Worm (Caenorhabditis elegans) whole organism, late embryonic: ENCODE measurements around the gene nhr-186.

Experiments
- C38D4.7 ChIP-seq: fragments of 200-800 bp; sonication (Bioruptor generic); optimal IDR thresholded peaks from 2 replicates; lab custom pipeline; 2018; ENCODE audit warnings: mild to moderate bottlenecking, missing genetic modification characterization, moderate library complexity, missing compliant biosample characterization
- F13H6.1 ChIP-seq: sonication (generic microtip); optimal IDR thresholded peaks from 2 replicates; lab custom pipeline; 2016; ENCODE audit warnings: missing genetic modification characterization, missing compliant biosample characterization
- K09A11.1 ChIP-seq: sonication (generic microtip); optimal IDR thresholded peaks from 2 replicates; lab custom pipeline; 2017; ENCODE audit warnings: antibody characterized with exemption, mild to moderate bottlenecking, missing genetic modification characterization, missing compliant biosample characterization; ENCODE audit not compliant: insufficient read depth
- T23F11.4 ChIP-seq: fragments of 200-800 bp; sonication (Bioruptor generic); optimal IDR thresholded peaks from 2 replicates; lab custom pipeline; 2018; ENCODE audit warnings: mild to moderate bottlenecking, missing genetic modification characterization, missing compliant biosample characterization
- Y22D7AL.16 ChIP-seq: sonication (generic microtip); optimal IDR thresholded peaks from 2 replicates; lab custom pipeline; 2016; ENCODE audit warnings: missing genetic modification characterization, missing compliant biosample characterization
- ama-1 ChIP-seq: fragments of 150-350 bp; optimal IDR thresholded peaks from 2 replicates; lab custom pipeline; 2014
- ceh-14 ChIP-seq: sonication (generic microtip); optimal IDR thresholded peaks from 2 replicates; lab custom pipeline; 2016; ENCODE audit warnings: missing genotype, missing genetic modification characterization, missing compliant biosample characterization
- ceh-19 ChIP-seq: fragments of 200-800 bp; sonication (Bioruptor generic); optimal IDR thresholded peaks from 2 replicates; lab custom pipeline; 2018; ENCODE audit warnings: mild to moderate bottlenecking, missing genetic modification characterization, missing compliant biosample characterization
- ceh-2 ChIP-seq: sonication (generic microtip); optimal IDR thresholded peaks from 2 replicates; lab custom pipeline; 2016; ENCODE audit warnings: missing genotype, missing genetic modification characterization, missing compliant biosample characterization
- ceh-45 ChIP-seq: fragments of 200-800 bp; sonication (Bioruptor generic); IDR thresholded peaks from 2 replicates; pipeline ENCODE4 v1.3.6; 2022; ENCODE audit warnings: missing genetic modification reagents, missing genetic modification characterization, missing compliant biosample characterization
- ceh-48 ChIP-seq: sonication (generic microtip); optimal IDR thresholded peaks from 2 replicates; lab custom pipeline; 2016; ENCODE audit warnings: missing genetic modification characterization, inconsistent platforms, missing compliant biosample characterization
- ceh-6 ChIP-seq: fragments of 200-800 bp; sonication (Bioruptor generic); optimal IDR thresholded peaks from 2 replicates; lab custom pipeline; 2018; ENCODE audit warnings: mild to moderate bottlenecking, missing genetic modification characterization, missing compliant biosample characterization
- che-1 ChIP-seq: sonication (generic microtip); optimal IDR thresholded peaks from 2 replicates; lab custom pipeline; 2016; ENCODE audit warnings: mild to moderate bottlenecking, missing genetic modification characterization, missing compliant biosample characterization
- dve-1 ChIP-seq: sonication (generic microtip); optimal IDR thresholded peaks from 2 replicates; lab custom pipeline; 2017; ENCODE audit warnings: antibody characterized with exemption, mild to moderate bottlenecking, missing genetic modification characterization, missing compliant biosample characterization
- ets-4 ChIP-seq: sonication (generic microtip); optimal IDR thresholded peaks from 2 replicates; lab custom pipeline; 2016; ENCODE audit warnings: missing genetic modification characterization, missing compliant biosample characterization
- fkh-10 ChIP-seq: fragments of 150-350 bp; optimal IDR thresholded peaks from 2 replicates; lab custom pipeline; 2014; ENCODE audit warnings: missing biosample characterization, missing genetic modification reagents, missing genetic modification characterization
- fkh-6 ChIP-seq: sonication (generic microtip); optimal IDR thresholded peaks from 2 replicates; lab custom pipeline; 2016; ENCODE audit warnings: missing genetic modification characterization, missing compliant biosample characterization
- gmeb-2 ChIP-seq: sonication (generic microtip); optimal IDR thresholded peaks from 2 replicates; lab custom pipeline; 2016; ENCODE audit warnings: missing genetic modification characterization, inconsistent platforms, missing compliant biosample characterization
- hlh-13 ChIP-seq: fragments of 200-800 bp; sonication (Bioruptor generic); optimal IDR thresholded peaks from 2 replicates; lab custom pipeline; 2018; ENCODE audit warnings: mild to moderate bottlenecking, missing genetic modification characterization, missing compliant biosample characterization
- hlh-8 ChIP-seq: sonication (generic microtip); optimal IDR thresholded peaks from 2 replicates; lab custom pipeline; 2016; ENCODE audit warnings: missing genotype, missing genetic modification characterization, missing compliant biosample characterization
- lim-6 ChIP-seq: sonication (generic microtip); optimal IDR thresholded peaks from 2 replicates; lab custom pipeline; 2016; ENCODE audit warnings: missing genetic modification characterization, missing compliant biosample characterization
- lin-11 ChIP-seq: fragments of 200-800 bp; sonication (Bioruptor generic); optimal IDR thresholded peaks from 2 replicates; lab custom pipeline; 2018; ENCODE audit warnings: mild to moderate bottlenecking, missing genetic modification characterization, missing compliant biosample characterization
- madf-2 ChIP-seq: sonication (generic microtip); optimal IDR thresholded peaks from 2 replicates; lab custom pipeline; 2017; ENCODE audit warnings: missing genetic modification characterization, missing compliant biosample characterization
- mec-3 ChIP-seq: sonication (generic microtip); optimal IDR thresholded peaks from 2 replicates; lab custom pipeline; 2016; ENCODE audit warnings: borderline replicate concordance, missing genetic modification characterization, missing compliant biosample characterization
- nfya-1 ChIP-seq: sonication (generic microtip); optimal IDR thresholded peaks from 2 replicates; lab custom pipeline; 2017; ENCODE audit warnings: missing genetic modification characterization, mild to moderate bottlenecking, missing compliant biosample characterization, antibody characterized with exemption, moderate library complexity
- nhr-11 ChIP-seq: fragments of 150-350 bp; optimal IDR thresholded peaks from 2 replicates; lab custom pipeline; 2014; ENCODE audit warnings: missing biosample characterization, missing genetic modification characterization
- nhr-232 ChIP-seq: sonication (generic microtip); optimal IDR thresholded peaks from 2 replicates; lab custom pipeline; 2016; ENCODE audit warnings: missing genetic modification characterization, missing compliant biosample characterization
- pag-3 ChIP-seq: sonication (generic microtip); optimal IDR thresholded peaks from 2 replicates; lab custom pipeline; 2016; ENCODE audit warnings: missing compliant biosample characterization, missing genetic modification characterization, borderline replicate concordance
- pat-9 ChIP-seq: fragments of 200-800 bp; sonication (Bioruptor generic); optimal IDR thresholded peaks from 2 replicates; lab custom pipeline; 2018; ENCODE audit warnings: mild to moderate bottlenecking, missing genetic modification characterization, moderate library complexity, missing compliant biosample characterization
- pax-1 ChIP-seq: fragments of 150-350 bp; optimal IDR thresholded peaks from 2 replicates; lab custom pipeline; 2014; ENCODE audit warnings: missing biosample characterization, missing genetic modification characterization
- pha-4 ChIP-seq: fragments of 150-350 bp; optimal IDR thresholded peaks from 2 replicates; lab custom pipeline; 2018; ENCODE audit warnings: missing biosample characterization, missing genetic modification reagents, missing genetic modification characterization
- pqm-1 ChIP-seq: sonication (generic microtip); optimal IDR thresholded peaks from 2 replicates; lab custom pipeline; 2016; ENCODE audit warnings: missing genetic modification characterization, missing compliant biosample characterization
- rnt-1 ChIP-seq: sonication (generic microtip); optimal IDR thresholded peaks from 2 replicates; lab custom pipeline; 2016; ENCODE audit warnings: missing genetic modification characterization, missing compliant biosample characterization
- sdc-2 ChIP-seq: sonication (generic microtip); optimal IDR thresholded peaks from 2 replicates; lab custom pipeline; 2016; ENCODE audit warnings: missing genotype, missing genetic modification characterization, missing compliant biosample characterization
- sox-2 ChIP-seq: fragments of 200-800 bp; sonication (Bioruptor generic); IDR thresholded peaks from 2 replicates; pipeline ENCODE4 v1.3.6; 2022; ENCODE audit warnings: missing genetic modification reagents, missing genetic modification characterization, missing compliant biosample characterization
- sox-4 ChIP-seq: sonication (generic microtip); optimal IDR thresholded peaks from 2 replicates; lab custom pipeline; 2017; ENCODE audit warnings: mild to moderate bottlenecking, missing genetic modification characterization, inconsistent platforms, missing compliant biosample characterization
- syd-9 ChIP-seq: sonication (generic microtip); optimal IDR thresholded peaks from 2 replicates; lab custom pipeline; 2016; ENCODE audit warnings: mild to moderate bottlenecking, missing genetic modification characterization, moderate library complexity, missing compliant biosample characterization
- unc-3 ChIP-seq, 2 experiments: fragments of 200-800 bp in 1 of 2; sonication (Bioruptor generic) in 1 of 2; sonication (generic microtip) in 1 of 2; conservative IDR thresholded peaks in 1 of 2; optimal IDR thresholded peaks in 1 of 2; 2 replicates each; pipeline versions ENCODE4 v1.3.6 to Lab custom; 2016 to 2022; ENCODE audit warnings: missing compliant biosample characterization in 2 of 2, missing genetic modification characterization in 2 of 2, missing genetic modification reagents in 1 of 2
- unc-42 ChIP-seq: sonication (generic microtip); optimal IDR thresholded peaks from 2 replicates; lab custom pipeline; 2016; ENCODE audit warnings: missing genotype, missing genetic modification characterization, missing compliant biosample characterization
- unc-86 ChIP-seq: sonication (generic microtip); optimal IDR thresholded peaks from 2 replicates; lab custom pipeline; 2016; ENCODE audit warnings: missing genetic modification characterization, missing compliant biosample characterization

Gene nhr-186

DNA sequence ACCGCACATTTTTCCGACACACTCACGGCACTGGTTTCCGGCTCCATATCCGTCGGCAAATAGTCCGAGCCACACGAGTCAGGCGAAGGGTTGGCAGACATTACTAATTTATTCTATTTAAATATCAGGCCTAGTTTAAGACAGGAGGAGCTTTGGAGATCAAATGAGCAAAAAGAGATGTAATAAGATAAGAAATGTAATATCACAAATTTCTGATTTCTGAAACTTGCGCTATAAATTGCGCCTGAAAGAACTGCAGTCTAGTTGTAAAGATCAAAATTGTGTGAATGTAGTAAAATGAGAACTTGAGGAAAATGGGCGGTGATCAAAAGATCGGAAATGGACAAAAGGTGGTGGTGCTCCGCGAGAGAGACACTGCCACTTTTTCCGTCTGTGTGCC, at the start of gene nhr-186:
nhr-186 (minus strand) TSS at position 101 of the 400 bp plus-strand sequence.
- TF ChIP-seq pha-4 (tag; lab: Kevin White, UChicago) (no peak), pqm-1 (tag; lab: Kevin White, UChicago) (no peak), Y22D7AL.16 (tag; lab: Kevin White, UChicago) (no peak)
- TF ChIP-seq, all 69 proteins: peak for 0

DNA sequence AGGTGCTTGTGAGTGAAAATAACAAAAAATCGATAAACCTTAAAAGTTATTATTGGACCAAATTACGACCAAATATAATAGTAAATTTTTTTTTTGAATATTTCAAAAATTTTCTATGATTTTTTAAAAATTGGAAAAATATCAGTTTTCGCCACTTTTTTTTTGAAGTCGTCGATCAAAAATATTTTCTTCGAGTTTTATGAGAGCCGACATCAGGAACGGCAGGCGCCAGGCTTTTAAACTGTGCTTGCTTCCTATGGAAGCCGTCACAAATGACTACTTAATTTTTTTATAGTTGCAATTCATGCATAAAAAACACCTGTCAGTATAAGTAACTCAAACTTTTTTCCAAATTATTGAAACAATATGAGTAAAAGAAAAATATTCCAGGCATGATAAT, 48.7 kb upstream of the nhr-186 start:
- TF ChIP-seq C38D4.7 (GFP tag; lab: Kevin White, UChicago) (no peak), Y22D7AL.16 (tag; lab: Kevin White, UChicago) (no peak), hlh-8 (tag; lab: Kevin White, UChicago) (no peak), sox-2 (no peak), nhr-232 (tag; lab: Kevin White, UChicago) (no peak), lim-6 (no peak), gmeb-2 (tag; lab: Kevin White, UChicago) (no peak), dve-1 (no peak), lin-11 (tag; lab: Kevin White, UChicago) (no peak), unc-42 (tag; lab: Kevin White, UChicago) (no peak), ets-4 (tag; lab: Kevin White, UChicago) (no peak), ceh-14 (tag; lab: Kevin White, UChicago) (no peak)

DNA sequence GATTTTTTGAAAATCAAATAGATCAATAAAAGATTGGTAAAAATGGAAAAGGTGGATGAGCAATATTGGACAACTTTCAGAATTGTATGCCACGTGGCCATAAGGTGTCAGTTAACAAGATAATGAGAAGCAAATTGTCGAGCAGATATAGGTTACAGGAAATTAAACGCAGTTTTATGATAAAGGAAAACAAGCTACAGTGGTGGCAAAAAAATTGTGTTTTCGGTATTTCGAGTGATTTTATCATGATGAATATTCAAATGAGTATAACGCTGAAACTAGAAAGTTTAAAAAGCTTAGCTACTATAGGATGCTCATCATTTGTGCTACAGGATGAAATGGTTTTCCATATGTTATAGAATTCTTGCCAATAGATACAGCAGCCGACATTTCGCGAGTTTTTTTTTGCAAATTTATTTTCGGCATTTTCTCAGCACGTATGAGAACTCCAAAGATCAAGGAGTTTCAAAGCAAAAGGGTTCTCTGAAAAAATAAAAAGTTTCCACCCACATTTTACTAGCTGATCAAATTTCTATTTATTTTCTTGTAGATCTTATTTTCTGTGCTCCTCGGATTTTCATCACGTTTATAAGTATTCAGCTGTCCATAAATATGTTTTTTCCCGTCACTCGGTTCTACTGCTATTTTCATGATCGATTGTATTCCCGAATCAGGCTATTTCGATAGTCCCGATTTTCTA, 47.9 kb upstream of the nhr-186 start, which contains the start of the genes str-229 and srh-190:
str-229 (minus strand) TSS at position 101 of the 700 bp plus-strand sequence.
srh-190 (plus strand) TSS at position 650 of the 700 bp plus-strand sequence.
- TF ChIP-seq Y22D7AL.16 (tag; lab: Kevin White, UChicago) (no peak), fkh-10 (GFP tag; lab: Kevin White, UChicago) (no peak), rnt-1 (tag; lab: Kevin White, UChicago) (no peak), unc-42 (tag; lab: Kevin White, UChicago) (no peak), hlh-13 (GFP tag; lab: Kevin White, UChicago) (no peak), madf-2 (tag; lab: Kevin White, UChicago) (no peak), F13H6.1 (tag; lab: Kevin White, UChicago) (no peak), lin-11 (tag; lab: Kevin White, UChicago) (no peak), pha-4 (tag; lab: Kevin White, UChicago) (no peak), che-1 (no peak), syd-9 (no peak), ceh-14 (tag; lab: Kevin White, UChicago) (no peak), pat-9 (no peak), unc-86 (tag; lab: Kevin White, UChicago) (no peak)

DNA sequence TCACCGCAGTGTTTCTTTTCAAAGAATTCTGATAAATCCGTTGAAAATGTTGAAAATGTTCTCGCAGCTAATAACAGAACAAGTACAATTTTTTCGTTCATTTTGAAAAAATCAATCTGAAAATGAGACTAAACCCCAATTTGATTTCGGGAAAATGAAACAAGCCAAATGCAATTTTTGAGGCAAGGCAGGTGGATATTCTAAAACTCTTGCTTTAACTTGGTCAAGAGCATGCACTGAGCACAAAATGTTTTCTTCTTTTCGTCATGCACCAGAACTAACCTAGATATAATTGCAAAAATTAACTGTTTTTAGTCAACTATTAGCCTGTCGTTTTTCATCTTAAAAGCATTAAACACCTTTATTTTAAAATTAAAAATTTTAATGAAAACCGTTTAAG, 45.4 kb upstream of the nhr-186 start, which contains the start of gene irld-22:
irld-22 (minus strand) TSS at position 101 of the 400 bp plus-strand sequence.
- TF ChIP-seq mec-3 (no peak), pag-3 (no peak), syd-9 (no peak)

DNA sequence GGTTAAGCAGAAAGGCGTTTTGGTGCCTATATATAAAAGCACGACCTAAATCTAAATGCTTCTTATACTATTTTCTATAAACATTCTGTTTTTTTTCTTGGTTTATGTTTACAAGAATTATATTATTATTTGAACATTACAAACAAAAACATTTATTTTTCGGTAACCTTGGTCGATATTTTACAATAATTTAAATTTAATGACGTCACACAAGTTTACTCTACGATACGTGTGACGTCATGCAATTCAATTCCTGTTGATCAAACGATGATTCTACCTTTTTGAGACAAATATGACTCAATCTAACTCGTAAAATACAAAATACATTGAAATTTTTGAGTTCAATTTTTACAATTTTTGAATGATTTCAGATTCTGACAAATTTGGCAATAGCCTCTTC, 41.3 kb upstream of the nhr-186 start:
- no peak for TF ChIP-seq pax-1 (tag; lab: Kevin White, UChicago)
- TF ChIP-seq T23F11.4 (GFP tag; lab: Kevin White, UChicago), result no peak
- TF ChIP-seq ceh-45 (GFP tag; lab: Robert Waterston, UW), result no peak
- no peak for TF ChIP-seq sox-4
- TF ChIP-seq lin-11 (tag; lab: Kevin White, UChicago), result no peak
- TF ChIP-seq unc-86 (tag; lab: Kevin White, UChicago), result no peak
- no peak for TF ChIP-seq ceh-6
- TF ChIP-seq ama-1 (lab: Kevin White, UChicago), result no peak
- TF ChIP-seq nhr-11, result no peak
- TF ChIP-seq F13H6.1 (tag; lab: Kevin White, UChicago), result no peak
- TF ChIP-seq ceh-2, result no peak
- TF ChIP-seq unc-3 (GFP tag; conservative IDR thresholded peaks at IDR 0.05; lab: Robert Waterston, UW), result no peak
- TF ChIP-seq unc-3 (tag; optimal IDR thresholded peaks at IDR 0.05; lab: Kevin White, UChicago), result no peak
- no peak for TF ChIP-seq ceh-14 (tag; lab: Kevin White, UChicago)
- TF ChIP-seq ceh-19, result no peak
- no peak for TF ChIP-seq K09A11.1 (tag; lab: Kevin White, UChicago)
- TF ChIP-seq ceh-48 (tag; lab: Kevin White, UChicago), result no peak
- no peak for TF ChIP-seq nfya-1 (tag; lab: Kevin White, UChicago)
- TF ChIP-seq fkh-6 (tag; lab: Kevin White, UChicago), result no peak
- TF ChIP-seq sdc-2 (tag; lab: Kevin White, UChicago), result no peak
